Fruit fly (Drosophila melanogaster): ENCODE measurements around the gene Ykt6.

The Ykt6 gene

dm6 chrX:7908239-7909068 lies 11.8 kb upstream of the Ykt6 start, which contains the start of the genes dpr14 and spidey (continued):
- TF ChIP-seq Eip93F (GFP tag; optimal IDR thresholded peaks at IDR 0.05) (peak; percentile 17), Smox (GFP tag; optimal IDR thresholded peaks at IDR 0.05) (no peak), spab (GFP tag; optimal IDR thresholded peaks at IDR 0.05) (peak; percentile 65), fd59A (GFP tag; optimal IDR thresholded peaks at IDR 0.05) (peak; percentile 65), eg (GFP tag; IDR thresholded peaks at IDR 0.05) (peak; percentile 88), OdsH (GFP tag; optimal IDR thresholded peaks at IDR 0.05) (peak; percentile 80), CG31627 (GFP tag; optimal IDR thresholded peaks at IDR 0.05) (peak; percentile 84), Eip78C (GFP tag) (peak; percentile 96), CG3919 (GFP tag; optimal IDR thresholded peaks at IDR 0.05) (peak; percentile 78), salr (GFP tag; optimal IDR thresholded peaks at IDR 0.05) (peak; percentile 57 to 64), ss (GFP tag; optimal IDR thresholded peaks at IDR 0.05) (peak; percentile 60 to 83), topi (GFP tag; optimal IDR thresholded peaks at IDR 0.05) (peak; percentile 83), Blimp-1 (GFP tag; optimal IDR thresholded peaks at IDR 0.05) (peak; percentile 44), Ets21C (GFP tag; optimal IDR thresholded peaks at IDR 0.05) (peak; percentile 70), net (GFP tag; optimal IDR thresholded peaks at IDR 0.05) (peak; percentile 74), Met (GFP tag; optimal IDR thresholded peaks at IDR 0.05) (peak; percentile 88), CG4318 (GFP tag; optimal IDR thresholded peaks at IDR 0.05) (peak; percentile 61), acj6 (GFP tag; optimal IDR thresholded peaks at IDR 0.05) (peak; percentile 75), CG6808 (GFP tag; optimal IDR thresholded peaks at IDR 0.05) (peak; percentile 74), CG9139 (GFP tag; optimal IDR thresholded peaks at IDR 0.05) (peak; percentile 60), CG7368 (GFP tag; optimal IDR thresholded peaks at IDR 0.05) (peak; percentile 66), Eip75B (GFP tag; optimal IDR thresholded peaks at IDR 0.05) (peak; percentile 84), CG8632 (GFP tag; optimal IDR thresholded peaks at IDR 0.05) (peak; percentile 66)

- no peak for TF ChIP-seq Sox15 (GFP tag; optimal IDR thresholded peaks at IDR 0.05)
- TF ChIP-seq vri (GFP tag; optimal IDR thresholded peaks at IDR 0.05), result peak; percentile 88
- TF ChIP-seq CG8319 (GFP tag; optimal IDR thresholded peaks at IDR 0.05), result no peak
- TF ChIP-seq OdsH (GFP tag; optimal IDR thresholded peaks at IDR 0.05), result no peak
Observed at dm6 chrX:7909069-7909389, 11.2 kb upstream of the Ykt6 start.

dm6 chrX:7909482-7909881 lies 10.7 kb upstream of the Ykt6 start:
- TF ChIP-seq salr (GFP tag; optimal IDR thresholded peaks at IDR 0.05) (no peak), Eip78C (GFP tag) (peak; percentile 23), CG8632 (GFP tag; optimal IDR thresholded peaks at IDR 0.05) (no peak), CG7368 (GFP tag; optimal IDR thresholded peaks at IDR 0.05) (no peak)

dm6 chrX:7911983-7912630 lies 8.1 kb upstream of the Ykt6 start, which contains the start of gene snz:
Gene snz (plus strand): TSS chrX:7912089.
- TF ChIP-seq Eip78C (GFP tag) (peak; percentile 30), achi (GFP tag; optimal IDR thresholded peaks at IDR 0.05) (peak; percentile 28), CG9139 (GFP tag; optimal IDR thresholded peaks at IDR 0.05) (peak; percentile 20), fd59A (GFP tag; optimal IDR thresholded peaks at IDR 0.05) (no peak), esn (GFP tag; optimal IDR thresholded peaks at IDR 0.05) (peak; percentile 10), ss (GFP tag; optimal IDR thresholded peaks at IDR 0.05) (peak in 1 of 2 experiments; percentile 17), vri (GFP tag; optimal IDR thresholded peaks at IDR 0.05) (peak; percentile 0), CG10669 (GFP tag; optimal IDR thresholded peaks at IDR 0.05) (no peak), svp (GFP tag) (peak; percentile 61)

dm6 chrX:7923063-7923462 lies 2.9 kb downstream of the Ykt6 start:
- TF ChIP-seq Sox14 (GFP tag; optimal IDR thresholded peaks at IDR 0.05) (peak; percentile 30), dsx (GFP tag; optimal IDR thresholded peaks at IDR 0.05; ENCODE audit: poor library complexity, severe bottlenecking) (peak; percentile 10), fd85E (GFP tag; optimal IDR thresholded peaks at IDR 0.05) (no peak)

Measured in whole organism, prepupa.